Worm (Caenorhabditis elegans): ENCODE measurements around the gene ccm-2.

ccm-2 gene

DNA sequence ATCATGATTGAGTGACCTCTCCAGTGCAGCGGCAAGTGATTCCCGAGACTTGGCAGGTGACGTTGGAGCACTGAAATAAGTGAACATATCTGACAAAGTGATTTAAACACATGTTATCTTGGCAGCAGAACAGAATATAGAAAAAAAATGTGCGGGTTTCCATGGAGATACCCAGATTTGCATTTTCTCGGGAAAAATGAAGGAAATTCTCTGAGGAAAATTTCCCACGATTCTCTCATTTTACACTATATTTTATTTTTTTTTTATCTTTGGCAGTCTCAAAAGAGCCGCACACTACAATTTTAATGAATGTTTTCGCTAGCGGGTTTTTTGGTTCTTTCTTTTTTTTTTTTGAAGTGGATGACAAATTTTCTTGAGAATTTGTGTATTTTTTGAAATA, 20.6 kb upstream of the ccm-2 start:
- TF ChIP-seq nfya-2 (GFP tag; IDR thresholded peaks at IDR 0.05) = no peak
- TF ChIP-seq ama-1 (optimal IDR thresholded peaks at IDR 0.05) = no peak
- no peak for TF ChIP-seq ama-1 (GFP tag; optimal IDR thresholded peaks at IDR 0.05)
- no peak for TF ChIP-seq F55B11.4 (tag; optimal IDR thresholded peaks at IDR 0.05; ENCODE audit: borderline replicate concordance, insufficient read depth)
- TF ChIP-seq aptf-2 (GFP tag; conservative IDR thresholded peaks at IDR 0.05) = no peak
- TF ChIP-seq ztf-25 (GFP tag; IDR thresholded peaks at IDR 0.05) = no peak
- TF ChIP-seq ets-4 (GFP tag; optimal IDR thresholded peaks at IDR 0.05) = no peak
- no peak for TF ChIP-seq C06A6.2 (GFP tag; conservative IDR thresholded peaks at IDR 0.05)
- TF ChIP-seq zim-3 (tag; optimal IDR thresholded peaks at IDR 0.05) = no peak
- no peak for TF ChIP-seq ztf-28 (GFP tag; IDR thresholded peaks at IDR 0.05)
- TF ChIP-seq pha-4 (tag; optimal IDR thresholded peaks at IDR 0.05) = no peak
- no peak for TF ChIP-seq tbx-9 (tag; optimal IDR thresholded peaks at IDR 0.05; ENCODE audit: borderline replicate concordance)
- no peak for TF ChIP-seq athp-1 (tag; optimal IDR thresholded peaks at IDR 0.05)
- TF ChIP-seq nhr-80 (tag; optimal IDR thresholded peaks at IDR 0.05) = no peak
- TF ChIP-seq nhr-90 (tag; optimal IDR thresholded peaks at IDR 0.05) = no peak
- no peak for TF ChIP-seq lin-40 (tag; optimal IDR thresholded peaks at IDR 0.05)
- TF ChIP-seq ceh-91 (GFP tag; IDR thresholded peaks at IDR 0.05) = no peak
- no peak for TF ChIP-seq repo-1 (tag; optimal IDR thresholded peaks at IDR 0.05)
- no peak for TF ChIP-seq attf-5 (GFP tag; optimal IDR thresholded peaks at IDR 0.05)
- TF ChIP-seq dpl-1 (GFP tag; optimal IDR thresholded peaks at IDR 0.05) = no peak

DNA sequence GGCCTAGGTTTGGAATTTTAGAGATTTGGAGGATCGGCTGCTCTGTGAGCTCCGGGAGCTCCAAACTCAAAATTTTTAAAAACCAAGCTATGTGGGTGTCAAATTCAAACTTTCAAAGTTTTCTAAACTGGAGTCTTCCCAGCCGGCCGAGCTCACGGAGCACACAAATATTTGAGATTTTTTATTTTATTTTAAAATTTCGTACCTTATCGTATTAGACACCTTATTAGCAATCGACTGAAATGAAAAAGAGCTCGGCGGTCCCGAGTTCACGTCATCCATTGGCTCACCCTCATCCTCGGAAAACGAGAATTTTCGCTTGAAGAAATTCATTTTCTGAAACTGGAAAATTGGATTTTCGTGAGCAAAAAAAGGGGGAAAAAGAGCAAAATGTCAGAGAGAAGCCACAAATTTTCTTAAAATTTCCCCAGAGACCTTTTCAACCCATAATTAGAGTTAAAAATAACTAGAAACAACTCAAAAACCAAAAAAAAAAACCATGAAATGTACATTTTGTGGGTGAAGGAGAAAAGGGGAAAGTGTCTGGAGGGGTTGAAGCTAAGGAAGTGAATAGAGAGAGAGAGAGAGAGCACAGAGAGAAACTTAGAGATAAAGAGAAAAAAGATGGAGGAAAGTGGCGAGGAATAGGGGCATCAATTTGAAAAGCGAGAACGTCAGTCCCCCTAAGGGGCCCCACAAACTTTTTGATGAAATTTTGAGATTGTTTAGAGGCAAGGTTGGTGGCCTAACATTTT, 19.5 kb upstream of the ccm-2 start, which contains the start of gene snn-1:
Gene snn-1 (minus strand): TSS at position 355 of the 755 bp plus-strand sequence.
- TF ChIP-seq unc-130 (GFP tag; optimal IDR thresholded peaks at IDR 0.05) (no peak), ets-4 (GFP tag; optimal IDR thresholded peaks at IDR 0.05) (no peak), B0336.3 (GFP tag; IDR thresholded peaks at IDR 0.05) (no peak), dpl-1 (GFP tag; optimal IDR thresholded peaks at IDR 0.05) (no peak), lin-35 (GFP tag; optimal IDR thresholded peaks at IDR 0.05) (no peak), mel-28 (tag; optimal IDR thresholded peaks at IDR 0.05; ENCODE audit: borderline replicate concordance) (no peak), ceh-79 (tag; optimal IDR thresholded peaks at IDR 0.05) (no peak), ceh-27 (GFP tag; optimal IDR thresholded peaks at IDR 0.05) (no peak), F55B11.4 (tag; optimal IDR thresholded peaks at IDR 0.05; ENCODE audit: borderline replicate concordance, insufficient read depth) (no peak), rpc-1 (optimal IDR thresholded peaks at IDR 0.05) (no peak), rpc-1 (tag; optimal IDR thresholded peaks at IDR 0.05) (no peak), let-607 (tag; optimal IDR thresholded peaks at IDR 0.05) (no peak), cebp-2 (GFP tag; IDR thresholded peaks at IDR 0.05) (no peak), ztf-18 (tag; optimal IDR thresholded peaks at IDR 0.05) (no peak), zfh-2 (GFP tag; conservative IDR thresholded peaks at IDR 0.05) (no peak), nfya-1 (tag; optimal IDR thresholded peaks at IDR 0.05; ENCODE audit: borderline replicate concordance, insufficient read depth) (no peak), nhr-120 (GFP tag; IDR thresholded peaks at IDR 0.05) (no peak), lir-1 (GFP tag; conservative IDR thresholded peaks at IDR 0.05) (no peak), Y95B8A.8 (GFP tag; IDR thresholded peaks at IDR 0.05) (no peak)

DNA sequence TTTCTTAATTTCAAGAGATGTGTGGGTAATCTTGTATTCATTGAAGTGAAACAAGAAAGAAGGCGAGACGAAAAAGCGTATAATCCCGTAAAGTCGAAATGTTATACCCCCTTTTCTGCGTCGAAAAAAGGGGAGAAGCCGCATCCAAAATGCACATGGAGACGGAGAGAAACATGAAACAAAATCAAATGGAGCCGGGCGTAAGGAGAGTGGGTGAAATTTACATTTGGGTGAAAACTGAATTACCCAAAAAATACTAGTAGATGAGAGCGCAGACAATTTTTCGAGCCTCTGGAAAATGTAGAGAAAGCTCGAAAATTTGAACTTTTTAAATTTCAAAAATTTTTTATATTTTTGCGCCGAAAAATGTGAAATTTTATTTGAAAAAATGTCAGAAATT, 18.2 kb upstream of the ccm-2 start:
- no peak for TF ChIP-seq egrh-3 (GFP tag; IDR thresholded peaks at IDR 0.05)
- no peak for TF ChIP-seq chd-7 (tag; optimal IDR thresholded peaks at IDR 0.05)
- TF ChIP-seq ekl-4 (GFP tag; IDR thresholded peaks at IDR 0.05) = no peak
- TF ChIP-seq egl-44 (GFP tag; IDR thresholded peaks at IDR 0.05) = no peak
- no peak for TF ChIP-seq let-526 (GFP tag; IDR thresholded peaks at IDR 0.05)
- TF ChIP-seq K12H6.12 (tag; optimal IDR thresholded peaks at IDR 0.05) = no peak
- TF ChIP-seq Y79H2A.3 (GFP tag; conservative IDR thresholded peaks at IDR 0.05) = no peak
- TF ChIP-seq cebp-2 (GFP tag; IDR thresholded peaks at IDR 0.05) = no peak

All from whole organism, young adult.